Worm (Caenorhabditis elegans) whole organism, L3 larva: ENCODE results near the gene K10G9.2.

Source experiments
- elt-3 ChIP-seq, 3 experiments: fragments of 150-350 bp in 1 of 3; sonication (generic microtip) in 2 of 3; optimal IDR thresholded peaks; 2 replicates in 2 of 3; 4 replicates in 1 of 3; lab custom pipeline; 2014 to 2017; ENCODE audit warnings: missing biosample characterization in 3 of 3, missing genetic modification characterization in 3 of 3
- fkh-2 ChIP-seq: fragments of 150-350 bp; optimal IDR thresholded peaks from 2 replicates; lab custom pipeline; 2014; ENCODE audit warnings: missing biosample characterization, missing genetic modification reagents, missing genetic modification characterization
- nhr-11 ChIP-seq: fragments of 150-350 bp; optimal IDR thresholded peaks from 2 replicates; lab custom pipeline; 2014; ENCODE audit warnings: missing biosample characterization, missing genetic modification characterization
- snpc-4 ChIP-seq: fragments of 150-350 bp; optimal IDR thresholded peaks from 2 replicates; lab custom pipeline; 2014; ENCODE audit warnings: missing biosample characterization, missing genetic modification characterization
- ztf-4 ChIP-seq: fragments of 150-350 bp; optimal IDR thresholded peaks from 2 replicates; lab custom pipeline; 2014; ENCODE audit warnings: missing biosample characterization, missing genetic modification characterization

ce11 chrIII:10248441-10249137, 37.1 kb upstream of the K10G9.2 start, which contains the start of the genes div-1 and cor-1:
- peak; percentile 54 for TF ChIP-seq snpc-4 (tag; lab: Kevin White, UChicago)
- TF ChIP-seq elt-3 (tag; optimal IDR thresholded peaks at IDR 0.05; lab: Kevin White, UChicago), result no peak
- no peak for TF ChIP-seq nhr-11
- no peak for TF ChIP-seq fkh-2 (tag; lab: Kevin White, UChicago)
- TF ChIP-seq ztf-4 (tag; lab: Kevin White, UChicago), result no peak
